Worm (Caenorhabditis elegans): ENCODE data around the gene sap-140.
A peak's percentile ranks its signal among the peaks of the same experiment; 100 is the strongest.

The sap-140 gene

ce11 chrIII:7520672-7521071, 21.1 kb downstream of the sap-140 start, which contains the start of the genes cux-7 and C07H6.2 (continued):
- TF ChIP-seq ceh-79 (tag; optimal IDR thresholded peaks at IDR 0.05) (peak; percentile 84), zim-3 (tag; optimal IDR thresholded peaks at IDR 0.05) (peak; percentile 96), lsl-1 (GFP tag; optimal IDR thresholded peaks at IDR 0.05) (peak; percentile 65), attf-6 (GFP tag; IDR thresholded peaks at IDR 0.05) (peak; percentile 26; the same call in 1 of the 2 replicates), hrde-1 (tag; optimal IDR thresholded peaks at IDR 0.05; ENCODE audit: borderline replicate concordance) (peak; percentile 89), B0035.1 (tag; optimal IDR thresholded peaks at IDR 0.05) (peak; percentile 84), ztf-25 (GFP tag; IDR thresholded peaks at IDR 0.05) (0 out of 2 replicates have a peak, but pooled peaks have one; percentile 22), Y79H2A.3 (GFP tag; conservative IDR thresholded peaks at IDR 0.05) (peak; percentile 49; the same call in 1 of the 2 replicates), nhr-120 (GFP tag; IDR thresholded peaks at IDR 0.05) (0 out of 2 replicates have a peak, but pooled peaks have one; percentile 59), lin-26 (GFP tag; IDR thresholded peaks at IDR 0.05) (no peak), ccch-3 (GFP tag; optimal IDR thresholded peaks at IDR 0.05) (peak; percentile 97), Y67H2A.10 (GFP tag; conservative IDR thresholded peaks at IDR 0.05) (peak; percentile 63; the same call in 1 of the 2 replicates), ztf-26 (tag; optimal IDR thresholded peaks at IDR 0.05) (peak; percentile 67), C17E4.6 (GFP tag; IDR thresholded peaks at IDR 0.05) (peak; percentile 59; the same call in 1 of the 2 replicates), attf-3 (GFP tag; conservative IDR thresholded peaks at IDR 0.05) (peak; percentile 77), die-1 (tag; optimal IDR thresholded peaks at IDR 0.05) (no peak), mcd-1 (GFP tag; IDR thresholded peaks at IDR 0.05) (peak; percentile 88), lin-40 (tag; optimal IDR thresholded peaks at IDR 0.05) (peak; percentile 91), F55B11.4 (tag; optimal IDR thresholded peaks at IDR 0.05; ENCODE audit: borderline replicate concordance, insufficient read depth) (no peak), F23B12.7 (tag; optimal IDR thresholded peaks at IDR 0.05; ENCODE audit: insufficient read depth) (no peak), Y56A3A.18 (GFP tag; IDR thresholded peaks at IDR 0.05) (peak; percentile 58; the same call in 1 of the 2 replicates), ets-4 (GFP tag; optimal IDR thresholded peaks at IDR 0.05) (no peak), F52B5.7 (tag; optimal IDR thresholded peaks at IDR 0.05) (peak; percentile 50), efl-1 (GFP tag; optimal IDR thresholded peaks at IDR 0.05) (peak; percentile 48), ceh-58 (GFP tag; IDR thresholded peaks at IDR 0.05) (no peak), bed-2 (GFP tag; IDR thresholded peaks at IDR 0.05) (peak; percentile 96), him-1 (tag; optimal IDR thresholded peaks at IDR 0.05) (peak; percentile 66), hsf-1 (GFP tag; IDR thresholded peaks at IDR 0.05) (peak; percentile 45; the same call in 1 of the 2 replicates), ZK185.1 (tag; optimal IDR thresholded peaks at IDR 0.05; ENCODE audit: poor library complexity, severe bottlenecking) (peak; percentile 98), nhr-90 (tag; optimal IDR thresholded peaks at IDR 0.05) (no peak)

DNA sequence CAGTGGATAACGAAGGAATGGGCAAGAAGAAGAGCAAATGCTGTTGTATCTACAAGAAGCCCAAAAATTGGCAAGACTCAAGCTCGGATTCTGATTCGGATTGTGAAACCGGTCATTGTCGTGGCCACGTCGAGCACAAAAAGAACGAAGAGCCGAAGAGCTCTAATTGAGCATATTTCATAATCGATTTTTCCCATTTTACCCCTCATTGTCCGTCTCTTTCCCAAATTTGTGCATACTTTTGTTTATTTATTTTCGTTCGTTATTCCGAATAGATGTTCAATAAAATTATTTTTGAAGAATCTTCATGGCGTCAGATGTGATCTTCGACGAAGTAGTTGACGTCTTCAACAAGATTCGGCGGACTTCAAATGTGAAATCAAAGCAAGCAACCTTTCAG, 21.6 kb downstream of the sap-140 start, which contains the start of gene lig-4:
Gene lig-4 (plus strand): TSS at position 301 of the 400 bp plus-strand sequence.
- no peak for TF ChIP-seq F57C9.4 (tag; optimal IDR thresholded peaks at IDR 0.05)
- no peak for TF ChIP-seq nhr-90 (tag; optimal IDR thresholded peaks at IDR 0.05)
- no peak for TF ChIP-seq B0019.2 (GFP tag; conservative IDR thresholded peaks at IDR 0.05)
- no peak for TF ChIP-seq F10E7.11 (tag; optimal IDR thresholded peaks at IDR 0.05)
- TF ChIP-seq nfya-2 (GFP tag; IDR thresholded peaks at IDR 0.05) = no peak
- TF ChIP-seq egrh-3 (GFP tag; IDR thresholded peaks at IDR 0.05) = no peak
- TF ChIP-seq B0336.3 (GFP tag; IDR thresholded peaks at IDR 0.05) = no peak
- TF ChIP-seq F52B5.7 (tag; optimal IDR thresholded peaks at IDR 0.05) = no peak
- no peak for TF ChIP-seq attf-6 (GFP tag; IDR thresholded peaks at IDR 0.05)
- no peak for TF ChIP-seq madf-6 (GFP tag; IDR thresholded peaks at IDR 0.05)
- TF ChIP-seq ZK185.1 (tag; optimal IDR thresholded peaks at IDR 0.05; ENCODE audit: poor library complexity, severe bottlenecking) = no peak
- TF ChIP-seq atf-7 (tag; optimal IDR thresholded peaks at IDR 0.05) = no peak
- TF ChIP-seq madf-10 (tag; optimal IDR thresholded peaks at IDR 0.05) = no peak
- TF ChIP-seq C17E4.6 (GFP tag; IDR thresholded peaks at IDR 0.05) = no peak
- TF ChIP-seq unc-62 (GFP tag; optimal IDR thresholded peaks at IDR 0.05) = no peak
- no peak for TF ChIP-seq aptf-3 (GFP tag; IDR thresholded peaks at IDR 0.05)
- no peak for TF ChIP-seq B0035.1 (tag; optimal IDR thresholded peaks at IDR 0.05)
